Fruit fly (Drosophila melanogaster) whole organism, embryonic: Measurements from ENCODE around the gene CG3349.

Source experiments
- Blimp-1 ChIP-seq: fragments of 200-800 bp; sonication (Bioruptor generic); optimal IDR thresholded peaks from 3 replicates; lab custom pipeline; 2018; ENCODE audit warnings: missing biosample characterization, missing genetic modification characterization, mild to moderate bottlenecking, moderate library complexity, missing genetic modification reagents
- CG10209 ChIP-seq: fragments of 200-800 bp; sonication (Bioruptor generic); optimal IDR thresholded peaks from 3 replicates; lab custom pipeline; 2017; ENCODE audit warnings: missing biosample characterization, mild to moderate bottlenecking, missing genetic modification characterization, missing genetic modification reagents
- CG10431 ChIP-seq: fragments of 200-800 bp; sonication (Bioruptor generic); optimal IDR thresholded peaks from 3 replicates; lab custom pipeline; 2018; ENCODE audit warnings: missing biosample characterization, mild to moderate bottlenecking, missing genetic modification characterization
- CG11696 ChIP-seq: fragments of 200-800 bp; sonication (Bioruptor generic); IDR thresholded peaks from 2 replicates; pipeline ENCODE4 v1.3.6; 2022; ENCODE audit warnings: missing biosample characterization, missing genetic modification characterization
- CG12071 ChIP-seq: fragments of 200-800 bp; sonication (Bioruptor generic); optimal IDR thresholded peaks from 3 replicates; lab custom pipeline; 2018; ENCODE audit warnings: missing biosample characterization, mild to moderate bottlenecking, missing genetic modification characterization
- CG13894 ChIP-seq: fragments of 200-800 bp; sonication (Bioruptor generic); optimal IDR thresholded peaks from 3 replicates; lab custom pipeline; 2018; ENCODE audit warnings: missing biosample characterization, mild to moderate bottlenecking, missing genetic modification characterization, moderate library complexity
- CG14050 ChIP-seq: fragments of 200-800 bp; sonication (Bioruptor generic); IDR thresholded peaks from 3 replicates; pipeline ENCODE4 v1.3.6; 2022; ENCODE audit warnings: missing biosample characterization, missing genetic modification characterization
- CG14667 ChIP-seq: fragments of 200-800 bp; sonication (Bioruptor generic); IDR thresholded peaks from 2 replicates; pipeline ENCODE4 v1.3.6; 2022; ENCODE audit warnings: missing biosample characterization, missing genetic modification characterization
- CG14710 ChIP-seq: fragments of 200-800 bp; sonication (Bioruptor generic); optimal IDR thresholded peaks from 3 replicates; lab custom pipeline; 2019; ENCODE audit warnings: missing biosample characterization, mild to moderate bottlenecking, missing genetic modification characterization, moderate library complexity
- CG16779 ChIP-seq: fragments of 200-800 bp; sonication (Bioruptor generic); IDR thresholded peaks from 2 replicates; pipeline ENCODE4 v1.3.6; 2022; ENCODE audit warnings: missing biosample characterization, missing genetic modification characterization
- CG18599 ChIP-seq: fragments of 200-800 bp; sonication (Bioruptor generic); optimal IDR thresholded peaks from 3 replicates; lab custom pipeline; 2017; ENCODE audit warnings: missing biosample characterization, missing genetic modification characterization, mild to moderate bottlenecking, moderate library complexity, missing genetic modification reagents
- CG2129 ChIP-seq: fragments of 200-800 bp; sonication (Bioruptor generic); IDR thresholded peaks from 2 replicates; pipeline ENCODE4 v1.3.6; 2022; ENCODE audit warnings: missing biosample characterization, missing genetic modification characterization; ENCODE audit not compliant: partially characterized antibody
- CG2712 ChIP-seq: fragments of 200-800 bp; optimal IDR thresholded peaks from 3 replicates; lab custom pipeline; 2019; ENCODE audit warnings: missing biosample characterization, mild to moderate bottlenecking, missing genetic modification characterization, moderate library complexity
- CG2889 ChIP-seq: fragments of 200-800 bp; sonication (Bioruptor generic); IDR thresholded peaks from 3 replicates; pipeline ENCODE4 v1.3.6; 2022; ENCODE audit warnings: missing biosample characterization, missing genetic modification characterization
- CG3726 ChIP-seq: fragments of 200-800 bp; sonication (Bioruptor generic); IDR thresholded peaks from 3 replicates; pipeline ENCODE4, ENCODE4 v1.3.6; 2022; ENCODE audit warnings: missing biosample characterization, missing genetic modification characterization
- CG4282 ChIP-seq: fragments of 200-800 bp; sonication (Bioruptor generic); optimal IDR thresholded peaks from 2 replicates; lab custom pipeline; 2016; ENCODE audit warnings: missing biosample characterization, missing genetic modification characterization
- CG4328 ChIP-seq: fragments of 200-800 bp; sonication (Bioruptor generic); optimal IDR thresholded peaks from 3 replicates; lab custom pipeline; 2017; ENCODE audit warnings: missing biosample characterization, missing genetic modification reagents, missing genetic modification characterization
- CG6175 ChIP-seq: fragments of 200-800 bp; sonication (Bioruptor generic); IDR thresholded peaks from 3 replicates; pipeline ENCODE4 v1.3.6; 2022; ENCODE audit warnings: missing biosample characterization, missing genetic modification characterization
- CkIIα-i1 ChIP-seq: fragments of 200-800 bp; sonication (Bioruptor generic); IDR thresholded peaks from 2 replicates; pipeline ENCODE4 v1.3.6; 2022; ENCODE audit warnings: missing biosample characterization, missing genetic modification characterization
- CoRest ChIP-seq: fragments of 200-800 bp; sonication (Bioruptor generic); optimal IDR thresholded peaks from 3 replicates; lab custom pipeline; 2018; ENCODE audit warnings: missing biosample characterization, mild to moderate bottlenecking, missing genetic modification characterization, moderate library complexity
- Dbx ChIP-seq: fragments of 200-800 bp; sonication (Bioruptor generic); IDR thresholded peaks from 3 replicates; pipeline ENCODE4 v1.3.6; 2022; ENCODE audit warnings: missing biosample characterization, missing genetic modification characterization
- Doc2 ChIP-seq: fragments of 200-800 bp; sonication (Bioruptor generic); IDR thresholded peaks from 2 replicates; pipeline ENCODE4 v1.3.6; 2022; ENCODE audit warnings: missing biosample characterization, missing genetic modification characterization
- GATAe ChIP-seq: fragments of 200-800 bp; sonication (Bioruptor generic); conservative IDR thresholded peaks from 2 replicates; pipeline ENCODE4 v1.3.6; 2022; ENCODE audit warnings: missing biosample characterization, missing genetic modification characterization
- HLH4C ChIP-seq: fragments of 200-800 bp; sonication (Bioruptor generic); IDR thresholded peaks from 3 replicates; pipeline ENCODE4 v1.3.6; 2022; ENCODE audit warnings: missing biosample characterization, missing genetic modification characterization; ENCODE audit not compliant: partially characterized antibody
- Hmx ChIP-seq: fragments of 200-800 bp; sonication (Bioruptor generic); optimal IDR thresholded peaks from 2 replicates; lab custom pipeline; 2016; ENCODE audit warnings: missing biosample characterization, missing genetic modification characterization
- Hsf ChIP-seq: fragments of 200-800 bp; sonication (Bioruptor generic); optimal IDR thresholded peaks from 3 replicates; lab custom pipeline; 2016; ENCODE audit warnings: missing biosample characterization, missing genetic modification characterization
- MESR4 ChIP-seq: fragments of 200-800 bp; sonication (Bioruptor generic); optimal IDR thresholded peaks from 2 replicates; lab custom pipeline; 2018; ENCODE audit warnings: missing biosample characterization, mild to moderate bottlenecking, missing genetic modification characterization, moderate library complexity
- Mes4 ChIP-seq: fragments of 200-800 bp; sonication (Bioruptor generic); optimal IDR thresholded peaks from 2 replicates; lab custom pipeline; 2016; ENCODE audit warnings: missing biosample characterization, missing genetic modification characterization
- Nf-YC ChIP-seq: fragments of 200-800 bp; optimal IDR thresholded peaks from 3 replicates; lab custom pipeline; 2019; ENCODE audit warnings: missing biosample characterization, mild to moderate bottlenecking, missing genetic modification characterization, moderate library complexity
- Optix ChIP-seq: fragments of 200-800 bp; sonication (Bioruptor generic); IDR thresholded peaks from 3 replicates; pipeline ENCODE4 v1.3.6; 2022; ENCODE audit warnings: missing biosample characterization, missing genetic modification characterization
- Scr ChIP-seq: fragments of 200-800 bp; sonication (Bioruptor generic); IDR thresholded peaks from 2 replicates; pipeline ENCODE4 v1.3.6; 2022; ENCODE audit warnings: missing biosample characterization, missing genetic modification characterization; ENCODE audit not compliant: partially characterized antibody
- Ssrp ChIP-seq: fragments of 200-800 bp; sonication (Bioruptor generic); optimal IDR thresholded peaks from 2 replicates; lab custom pipeline; 2018; ENCODE audit warnings: missing biosample characterization, mild to moderate bottlenecking, missing genetic modification characterization, moderate library complexity
- Stat92E ChIP-seq, 3 experiments: fragments of >200 bp in 2 of 3; fragments of 200-800 bp in 1 of 3; sonication (Bioruptor generic) in 1 of 3; optimal IDR thresholded peaks; 2 replicates each; lab custom pipeline; 2017 to 2019; ENCODE audit warnings: missing biosample characterization in 3 of 3, missing genetic modification characterization in 3 of 3, mild to moderate bottlenecking in 1 of 3, moderate library complexity in 1 of 3
- Vsx1 ChIP-seq: fragments of 200-800 bp; sonication (Bioruptor generic); optimal IDR thresholded peaks from 2 replicates; lab custom pipeline; 2017; ENCODE audit warnings: missing biosample characterization, mild to moderate bottlenecking, missing genetic modification characterization, missing genetic modification reagents
- amos ChIP-seq: fragments of 200-800 bp; sonication (Bioruptor generic); IDR thresholded peaks from 2 replicates; pipeline ENCODE4 v1.3.6; 2022; ENCODE audit warnings: missing biosample characterization, missing genetic modification characterization; ENCODE audit not compliant: partially characterized antibody
- ato ChIP-seq: fragments of 200-800 bp; sonication (Bioruptor generic); IDR thresholded peaks from 2 replicates; pipeline ENCODE4 v1.3.6; 2022; ENCODE audit warnings: missing biosample characterization, missing genetic modification characterization; ENCODE audit not compliant: partially characterized antibody
- dm ChIP-seq: fragments of 200-800 bp; sonication (Bioruptor generic); optimal IDR thresholded peaks from 3 replicates; lab custom pipeline; 2016; ENCODE audit warnings: missing biosample characterization, missing genetic modification characterization
- dpn ChIP-seq, 2 experiments: fragments of 200-800 bp; sonication (Bioruptor generic); optimal IDR thresholded peaks; 3 replicates each; lab custom pipeline; 2016; ENCODE audit warnings: missing biosample characterization in 2 of 2, missing genetic modification characterization in 2 of 2
- en ChIP-seq: fragments of 200-800 bp; sonication (Bioruptor generic); optimal IDR thresholded peaks from 2 replicates; lab custom pipeline; 2016; ENCODE audit warnings: missing biosample characterization, missing genetic modification characterization
- hb ChIP-seq: fragments of 200-800 bp; sonication (Bioruptor generic); IDR thresholded peaks from 3 replicates; pipeline ENCODE4 v1.3.6; 2022; ENCODE audit warnings: missing biosample characterization, missing genetic modification characterization; ENCODE audit not compliant: partially characterized antibody
- salm ChIP-seq: fragments of 200-800 bp; sonication (Bioruptor generic); optimal IDR thresholded peaks from 2 replicates; lab custom pipeline; 2018; ENCODE audit warnings: missing biosample characterization, mild to moderate bottlenecking, missing genetic modification characterization
- tll ChIP-seq, 2 experiments: fragments of 200-800 bp in 1 of 2; fragments of >200 bp in 1 of 2; sonication (Bioruptor generic) in 1 of 2; optimal IDR thresholded peaks; 2 replicates each; lab custom pipeline; 2017 to 2019; ENCODE audit warnings: missing biosample characterization in 2 of 2, missing genetic modification characterization in 2 of 2, mild to moderate bottlenecking in 1 of 2, moderate library complexity in 1 of 2
- tup ChIP-seq: fragments of 200-800 bp; sonication (Bioruptor generic); optimal IDR thresholded peaks from 2 replicates; lab custom pipeline; 2016; ENCODE audit warnings: missing biosample characterization, mild to moderate bottlenecking, missing genetic modification characterization, moderate library complexity
- tx ChIP-seq: fragments of 200-800 bp; sonication (Bioruptor generic); optimal IDR thresholded peaks from 2 replicates; lab custom pipeline; 2016; ENCODE audit warnings: missing biosample characterization, missing genetic modification characterization
- wdn ChIP-seq: fragments of 200-800 bp; sonication (Bioruptor generic); IDR thresholded peaks from 2 replicates; pipeline ENCODE4 v1.3.6; 2022; ENCODE audit warnings: missing biosample characterization, missing genetic modification characterization
- zen2 ChIP-seq: fragments of 200-800 bp; sonication (Bioruptor generic); IDR thresholded peaks from 3 replicates; pipeline ENCODE4 v1.3.6; 2022; ENCODE audit warnings: missing biosample characterization, missing genetic modification characterization; ENCODE audit not compliant: partially characterized antibody
- zf30C ChIP-seq: fragments of 200-800 bp; sonication (Bioruptor generic); optimal IDR thresholded peaks from 3 replicates; lab custom pipeline; 2018; ENCODE audit warnings: missing biosample characterization, mild to moderate bottlenecking, missing genetic modification characterization
- zfh1 ChIP-seq: fragments of 200-800 bp; sonication (Bioruptor generic); IDR thresholded peaks from 3 replicates; pipeline ENCODE4 v1.3.6; 2022; ENCODE audit warnings: missing biosample characterization, missing genetic modification characterization

Gene CG3349

DNA sequence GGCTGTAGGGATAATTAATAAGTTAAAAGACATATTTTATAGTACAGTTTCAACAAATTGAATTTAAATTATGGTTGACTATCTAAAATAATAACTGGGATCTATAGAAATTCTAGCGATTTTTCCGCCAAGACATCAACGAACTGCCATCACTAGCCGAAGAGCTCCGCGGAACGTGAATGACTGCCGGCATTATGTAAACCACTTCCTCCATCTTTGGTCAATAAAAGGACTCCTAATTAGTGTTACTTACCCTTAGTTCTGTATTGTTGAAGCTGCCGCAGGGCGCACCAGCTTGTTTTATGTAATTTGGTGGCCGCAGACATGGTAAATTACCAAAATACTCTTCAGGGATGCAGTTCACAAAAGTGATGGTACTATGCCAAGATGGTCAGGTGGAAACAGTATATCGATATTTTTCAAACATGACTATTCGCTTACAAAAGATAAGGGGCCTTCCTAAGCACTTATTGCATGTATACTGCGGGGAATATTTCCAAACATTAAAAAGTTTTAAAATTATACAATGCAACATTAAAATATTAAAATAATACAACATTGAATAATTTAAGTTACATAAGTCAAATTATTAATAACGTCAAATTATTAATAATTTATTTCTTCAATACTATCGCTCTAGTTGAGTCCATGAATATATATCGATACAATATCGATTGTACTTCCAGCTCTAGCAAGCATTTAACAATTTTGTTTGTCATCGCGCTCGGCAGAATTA, 20.0 kb downstream of the CG3349 start, which contains the start of the genes mRpL39 and Prosbeta2 (continued):
- TF ChIP-seq Hsf (GFP tag; lab: Kevin White, UChicago), result no peak
- TF ChIP-seq dm (GFP tag; lab: Kevin White, UChicago), result no peak
- TF ChIP-seq Dbx (GFP tag; lab: Robert Waterston, UW), result peak; percentile 82
- TF ChIP-seq tll (GFP tag; optimal IDR thresholded peaks at IDR 0.05; lab: Kevin White, UChicago), result no peak
- TF ChIP-seq zf30C (GFP tag; lab: Kevin White, UChicago), result no peak
- TF ChIP-seq dpn (GFP tag; optimal IDR thresholded peaks at IDR 0.05; lab: Kevin White, UChicago), result no peak
- TF ChIP-seq salm (tag; lab: Kevin White, UChicago), result no peak
- TF ChIP-seq CG13894 (tag; lab: Kevin White, UChicago), result no peak
- 0 out of 2 replicates have a peak, but pooled peaks have one; percentile 41 for TF ChIP-seq wdn
- TF ChIP-seq CG10209, result no peak
- no peak for TF ChIP-seq Doc2 (GFP tag; lab: Robert Waterston, UW)
- no peak for TF ChIP-seq CG2889 (GFP tag; lab: Robert Waterston, UW)
- TF ChIP-seq CG16779, result no peak
- TF ChIP-seq ato (GFP tag; lab: Robert Waterston, UW), result peak; percentile 86
- TF ChIP-seq Vsx1 (GFP tag; lab: Kevin White, UChicago), result no peak
- no peak for TF ChIP-seq Nf-YC (tag; lab: Kevin White, UChicago)
- TF ChIP-seq CG2129 (GFP tag; lab: Robert Waterston, UW), result peak; percentile 93
- no peak for TF ChIP-seq CoRest (tag; lab: Kevin White, UChicago)
- TF ChIP-seq amos (GFP tag; lab: Robert Waterston, UW), result peak; percentile 85
- peak; percentile 90 for TF ChIP-seq CG14710 (tag; lab: Kevin White, UChicago)
- no peak for TF ChIP-seq tup (GFP tag; lab: Kevin White, UChicago)
- TF ChIP-seq CG3726 (GFP tag; lab: Robert Waterston, UW), result no peak
- TF ChIP-seq MESR4, result peak; percentile 33
- TF ChIP-seq Stat92E (GFP tag; optimal IDR thresholded peaks at IDR 0.05; lab: Kevin White, UChicago), result no peak
- TF ChIP-seq CG12071, result no peak
- peak; percentile 84 for TF ChIP-seq CG2712 (tag; lab: Kevin White, UChicago)
- TF ChIP-seq Mes4 (GFP tag; lab: Kevin White, UChicago), result no peak
- no peak for TF ChIP-seq tx (GFP tag; lab: Kevin White, UChicago)
- no peak for TF ChIP-seq CG4282
- peak; percentile 69 for TF ChIP-seq Blimp-1 (GFP tag; lab: Kevin White, UChicago)
- no peak for TF ChIP-seq CkIIα-i1 (GFP tag; lab: Robert Waterston, UW)
- no peak for TF ChIP-seq CG10431 (GFP tag; lab: Kevin White, UChicago)
- peak; percentile 42; the same call in 1 of the 2 replicates for TF ChIP-seq CG11696 (GFP tag; lab: Robert Waterston, UW)
- TF ChIP-seq Ssrp (tag; lab: Kevin White, UChicago), result no peak
- TF ChIP-seq Optix, result peak; percentile 42; the same call in 1 of the 3 replicates
- TF ChIP-seq CG6175 (GFP tag; lab: Robert Waterston, UW), result no peak
- peak; percentile 77; the same call in 2 of the 3 replicates for TF ChIP-seq zen2 (GFP tag; lab: Robert Waterston, UW)
- peak; percentile 92 for TF ChIP-seq HLH4C (GFP tag; lab: Robert Waterston, UW)
- TF ChIP-seq CG18599 (GFP tag; lab: Kevin White, UChicago), result peak; percentile 58
- TF ChIP-seq CG4328 (GFP tag; lab: Kevin White, UChicago), result no peak
- TF ChIP-seq en, result no peak
- TF ChIP-seq GATAe, result no peak
- TF ChIP-seq Scr (GFP tag; lab: Robert Waterston, UW), result peak; percentile 99
- TF ChIP-seq Hmx (GFP tag; lab: Kevin White, UChicago), result no peak
- peak; percentile 23; the same call in 1 of the 3 replicates for TF ChIP-seq CG14050 (GFP tag; lab: Robert Waterston, UW)
- TF ChIP-seq CG14667 (GFP tag; lab: Robert Waterston, UW), result peak; percentile 61
- TF ChIP-seq zfh1 (GFP tag; lab: Robert Waterston, UW), result peak; percentile 68; the same call in 2 of the 3 replicates
- TF ChIP-seq hb, result peak; percentile 96
